Fruit fly (Drosophila melanogaster) whole organism, embryonic: ENCODE measurements around the gene CG17329.

Source experiments
- BtbVII ChIP-seq: fragments of 200-800 bp; sonication (Bioruptor generic); optimal IDR thresholded peaks from 3 replicates; lab custom pipeline; 2017; ENCODE audit warnings: missing biosample characterization, mild to moderate bottlenecking, missing genetic modification characterization
- CG1024 ChIP-seq: fragments of 200-800 bp; sonication (Bioruptor generic); IDR thresholded peaks from 2 replicates; pipeline ENCODE4 v1.3.6; 2022; ENCODE audit warnings: missing biosample characterization, missing genetic modification characterization
- CG10979 ChIP-seq: fragments of 200-800 bp; sonication (Bioruptor generic); optimal IDR thresholded peaks from 2 replicates; lab custom pipeline; 2018; ENCODE audit warnings: missing biosample characterization, mild to moderate bottlenecking, missing genetic modification characterization, moderate library complexity
- CG11504 ChIP-seq: fragments of 200-800 bp; sonication (Bioruptor generic); optimal IDR thresholded peaks from 3 replicates; lab custom pipeline; 2019; ENCODE audit warnings: missing biosample characterization, mild to moderate bottlenecking, missing genetic modification characterization, moderate library complexity
- CG17802 ChIP-seq: fragments of 200-800 bp; sonication (Bioruptor generic); optimal IDR thresholded peaks from 2 replicates; lab custom pipeline; 2018; ENCODE audit warnings: missing biosample characterization, mild to moderate bottlenecking, missing genetic modification characterization, moderate library complexity
- CG17912 ChIP-seq: fragments of 200-800 bp; sonication (Bioruptor generic); optimal IDR thresholded peaks from 2 replicates; lab custom pipeline; 2018; ENCODE audit warnings: missing biosample characterization, mild to moderate bottlenecking, missing genetic modification characterization
- CG30431 ChIP-seq: fragments of 200-800 bp; sonication (Bioruptor generic); optimal IDR thresholded peaks from 2 replicates; lab custom pipeline; 2017; ENCODE audit warnings: missing biosample characterization, missing genetic modification characterization
- CG32772 ChIP-seq: fragments of 200-800 bp; sonication (Bioruptor generic); IDR thresholded peaks from 2 replicates; pipeline ENCODE4 v1.3.6; 2022; ENCODE audit warnings: missing biosample characterization, missing genetic modification characterization
- CG4360 ChIP-seq: fragments of 200-800 bp; sonication (Bioruptor generic); IDR thresholded peaks from 2 replicates; pipeline ENCODE4 v1.3.6; 2022; ENCODE audit warnings: missing biosample characterization, missing genetic modification characterization
- CG4730 ChIP-seq: fragments of 200-800 bp; sonication (Bioruptor generic); IDR thresholded peaks from 2 replicates; pipeline ENCODE4 v1.3.6; 2022; ENCODE audit warnings: missing biosample characterization, missing genetic modification characterization
- CG7556 ChIP-seq: fragments of 200-800 bp; sonication (Bioruptor generic); optimal IDR thresholded peaks from 2 replicates; lab custom pipeline; 2017; ENCODE audit warnings: missing biosample characterization, mild to moderate bottlenecking, missing genetic modification characterization
- CG7928 ChIP-seq: fragments of 200-800 bp; sonication (Bioruptor generic); optimal IDR thresholded peaks from 2 replicates; lab custom pipeline; 2017; ENCODE audit warnings: missing biosample characterization, mild to moderate bottlenecking, missing genetic modification characterization
- CG8765 ChIP-seq: fragments of 200-800 bp; sonication (Bioruptor generic); IDR thresholded peaks from 2 replicates; pipeline ENCODE4 v1.3.6; 2022; ENCODE audit warnings: missing biosample characterization, missing genetic modification characterization
- CG8924 ChIP-seq: fragments of 200-800 bp; optimal IDR thresholded peaks from 3 replicates; lab custom pipeline; 2019; ENCODE audit warnings: missing biosample characterization, mild to moderate bottlenecking, missing genetic modification characterization, moderate library complexity
- CG9215 ChIP-seq: fragments of 200-800 bp; sonication (Bioruptor generic); IDR thresholded peaks from 2 replicates; pipeline ENCODE4 v1.3.6; 2022; ENCODE audit warnings: missing biosample characterization, missing genetic modification characterization
- Chrac-16 ChIP-seq: fragments of 200-800 bp; sonication (Bioruptor generic); optimal IDR thresholded peaks from 3 replicates; lab custom pipeline; 2016; ENCODE audit warnings: missing biosample characterization, missing genetic modification characterization
- CoRest ChIP-seq: fragments of 200-800 bp; sonication (Bioruptor generic); optimal IDR thresholded peaks from 3 replicates; lab custom pipeline; 2018; ENCODE audit warnings: missing biosample characterization, mild to moderate bottlenecking, missing genetic modification characterization, moderate library complexity
- D ChIP-seq, 2 experiments: fragments of 200-800 bp in 1 of 2; fragments of >200 bp in 1 of 2; sonication (Bioruptor generic) in 1 of 2; optimal IDR thresholded peaks; 2 replicates in 1 of 2; 3 replicates in 1 of 2; lab custom pipeline; 2017; ENCODE audit warnings: mild to moderate bottlenecking in 1 of 2, missing biosample characterization in 1 of 2, missing genetic modification characterization in 1 of 2, missing genetic modification reagents in 1 of 2
- D19B ChIP-seq: fragments of 200-800 bp; sonication (Bioruptor generic); optimal IDR thresholded peaks from 2 replicates; lab custom pipeline; 2017; ENCODE audit warnings: missing biosample characterization, mild to moderate bottlenecking, missing genetic modification characterization
- Dek ChIP-seq: fragments of 200-800 bp; sonication (Bioruptor generic); optimal IDR thresholded peaks from 3 replicates; lab custom pipeline; 2019; ENCODE audit warnings: missing biosample characterization, mild to moderate bottlenecking, missing genetic modification characterization, moderate library complexity
- Dll ChIP-seq: fragments of 200-800 bp; sonication (Bioruptor generic); IDR thresholded peaks from 4 replicates; pipeline ENCODE4 v1.3.6; 2022; ENCODE audit warnings: missing biosample characterization, missing genetic modification characterization; ENCODE audit not compliant: partially characterized antibody
- Hr78 ChIP-seq, 2 experiments: fragments of 200-800 bp in 1 of 2; fragments of >200 bp in 1 of 2; sonication (Bioruptor generic) in 1 of 2; optimal IDR thresholded peaks; 2 replicates each; lab custom pipeline; 2017 to 2019; ENCODE audit warnings: missing biosample characterization in 2 of 2, missing genetic modification characterization in 2 of 2, mild to moderate bottlenecking in 1 of 2, moderate library complexity in 1 of 2
- Ssrp ChIP-seq: fragments of 200-800 bp; sonication (Bioruptor generic); optimal IDR thresholded peaks from 2 replicates; lab custom pipeline; 2018; ENCODE audit warnings: missing biosample characterization, mild to moderate bottlenecking, missing genetic modification characterization, moderate library complexity
- TFAM ChIP-seq: fragments of 200-800 bp; sonication (Bioruptor generic); optimal IDR thresholded peaks from 2 replicates; lab custom pipeline; 2017; ENCODE audit warnings: missing biosample characterization, missing genetic modification characterization, inconsistent platforms
- Trl ChIP-seq, 3 experiments: fragments of >200 bp in 2 of 3; fragments of 200-800 bp in 1 of 3; sonication (Bioruptor generic) in 1 of 3; optimal IDR thresholded peaks; 2 replicates in 1 of 3; 3 replicates in 2 of 3; lab custom pipeline; 2016 to 2017; ENCODE audit warnings: missing biosample characterization in 1 of 3, missing genetic modification characterization in 1 of 3
- al ChIP-seq: fragments of 200-800 bp; sonication (Bioruptor generic); IDR thresholded peaks from 2 replicates; pipeline ENCODE4 v1.3.6; 2022; ENCODE audit warnings: missing biosample characterization, missing genetic modification characterization
- aop ChIP-seq: fragments of 200-800 bp; sonication (Bioruptor generic); IDR thresholded peaks from 2 replicates; pipeline ENCODE4 v1.3.6; 2022; ENCODE audit warnings: missing biosample characterization, missing genetic modification characterization
- btn ChIP-seq: fragments of 200-800 bp; sonication (Bioruptor generic); optimal IDR thresholded peaks from 2 replicates; lab custom pipeline; 2016; ENCODE audit warnings: missing biosample characterization, missing genetic modification characterization
- chinmo ChIP-seq: fragments of 200-800 bp; sonication (Bioruptor generic); IDR thresholded peaks from 4 replicates; pipeline ENCODE4 v1.3.6; 2022; ENCODE audit warnings: missing biosample characterization, missing genetic modification characterization; ENCODE audit not compliant: partially characterized antibody
- crol ChIP-seq: fragments of 200-800 bp; sonication (Bioruptor generic); IDR thresholded peaks from 2 replicates; pipeline ENCODE4 v1.3.6; 2022; ENCODE audit warnings: missing biosample characterization, missing genetic modification characterization
- dan ChIP-seq: fragments of 200-800 bp; sonication (Bioruptor generic); IDR thresholded peaks from 2 replicates; pipeline ENCODE4 v1.3.6; 2022; ENCODE audit warnings: missing biosample characterization, missing genetic modification characterization
- dpn ChIP-seq, 2 experiments: fragments of 200-800 bp; sonication (Bioruptor generic); optimal IDR thresholded peaks; 3 replicates each; lab custom pipeline; 2016; ENCODE audit warnings: missing biosample characterization in 2 of 2, missing genetic modification characterization in 2 of 2
- eve ChIP-seq, 2 experiments: fragments of >200 bp; optimal IDR thresholded peaks; 2 replicates each; lab custom pipeline; 2017; ENCODE audit warnings: missing biosample characterization in 2 of 2, missing genetic modification characterization in 2 of 2
- gcm2 ChIP-seq: fragments of 200-800 bp; sonication (Bioruptor generic); optimal IDR thresholded peaks from 2 replicates; lab custom pipeline; 2016; ENCODE audit warnings: missing biosample characterization, missing genetic modification characterization
- gsb ChIP-seq: fragments of 200-800 bp; sonication (Bioruptor generic); IDR thresholded peaks from 2 replicates; pipeline ENCODE4 v1.3.6; 2022; ENCODE audit warnings: missing biosample characterization, missing genetic modification characterization
- lola ChIP-seq, 3 experiments: fragments of >200 bp in 2 of 3; fragments of 200-800 bp in 1 of 3; sonication (Bioruptor generic) in 1 of 3; optimal IDR thresholded peaks; 2 replicates each; lab custom pipeline; 2017 to 2019; ENCODE audit warnings: missing biosample characterization in 3 of 3, missing genetic modification characterization in 3 of 3, mild to moderate bottlenecking in 1 of 3, moderate library complexity in 1 of 3
- nmo ChIP-seq: fragments of 200-800 bp; sonication (Bioruptor generic); optimal IDR thresholded peaks from 2 replicates; lab custom pipeline; 2018; ENCODE audit warnings: missing biosample characterization, mild to moderate bottlenecking, missing genetic modification characterization, moderate library complexity
- oc ChIP-seq: fragments of 200-800 bp; sonication (Bioruptor generic); optimal IDR thresholded peaks from 2 replicates; lab custom pipeline; 2018; ENCODE audit warnings: missing biosample characterization, mild to moderate bottlenecking, missing genetic modification characterization, moderate library complexity
- onecut ChIP-seq: fragments of 200-800 bp; sonication (Bioruptor generic); IDR thresholded peaks from 2 replicates; pipeline ENCODE4 v1.3.6; 2022; ENCODE audit warnings: missing biosample characterization, missing genetic modification characterization
- pho ChIP-seq: fragments of 200-800 bp; sonication (Bioruptor generic); optimal IDR thresholded peaks from 2 replicates; lab custom pipeline; 2016; ENCODE audit warnings: missing biosample characterization, missing genetic modification characterization
- sd ChIP-seq: fragments of 200-800 bp; sonication (Bioruptor generic); optimal IDR thresholded peaks from 3 replicates; lab custom pipeline; 2018; ENCODE audit warnings: missing biosample characterization, mild to moderate bottlenecking, missing genetic modification characterization, moderate library complexity
- sens ChIP-seq: fragments of 200-800 bp; sonication (Bioruptor generic); peaks from one replicate; lab custom pipeline; 2016; ENCODE audit warnings: missing biosample characterization, missing genetic modification characterization
- sens-2 ChIP-seq: fragments of 200-800 bp; sonication (Bioruptor generic); IDR thresholded peaks from 2 replicates; pipeline ENCODE4 v1.3.6; 2022; ENCODE audit warnings: missing biosample characterization, missing genetic modification characterization
- tap ChIP-seq: fragments of 200-800 bp; optimal IDR thresholded peaks from 3 replicates; lab custom pipeline; 2019; ENCODE audit warnings: missing biosample characterization, mild to moderate bottlenecking, missing genetic modification characterization, moderate library complexity
- tio ChIP-seq: fragments of 200-800 bp; sonication (Bioruptor generic); optimal IDR thresholded peaks from 2 replicates; lab custom pipeline; 2017; ENCODE audit warnings: missing biosample characterization, missing genetic modification characterization, inconsistent platforms
- tll ChIP-seq, 2 experiments: fragments of 200-800 bp in 1 of 2; fragments of >200 bp in 1 of 2; sonication (Bioruptor generic) in 1 of 2; optimal IDR thresholded peaks; 2 replicates each; lab custom pipeline; 2017 to 2019; ENCODE audit warnings: missing biosample characterization in 2 of 2, missing genetic modification characterization in 2 of 2, mild to moderate bottlenecking in 1 of 2, moderate library complexity in 1 of 2
- tup ChIP-seq: fragments of 200-800 bp; sonication (Bioruptor generic); optimal IDR thresholded peaks from 2 replicates; lab custom pipeline; 2016; ENCODE audit warnings: missing biosample characterization, mild to moderate bottlenecking, missing genetic modification characterization, moderate library complexity
- vvl ChIP-seq: fragments of 200-800 bp; sonication (Bioruptor generic); IDR thresholded peaks from 2 replicates; pipeline ENCODE4 v1.3.6; 2022; ENCODE audit warnings: missing biosample characterization, missing genetic modification characterization
- z ChIP-seq: fragments of 200-800 bp; sonication (Bioruptor generic); IDR thresholded peaks from 3 replicates; pipeline ENCODE4 v1.3.6; 2022; ENCODE audit warnings: missing biosample characterization, missing genetic modification characterization

The CG17329 gene

dm6 chr2L:16281419-16282076 is 9.5 kb upstream of the CG17329 start (continued):
- TF ChIP-seq crol (GFP tag; lab: Robert Waterston, UW): peak; percentile 83
- no peak for TF ChIP-seq al (GFP tag; lab: Robert Waterston, UW)
- TF ChIP-seq onecut (GFP tag; lab: Robert Waterston, UW): no peak
- TF ChIP-seq Dek (tag; lab: Kevin White, UChicago): no peak
- no peak for TF ChIP-seq CG9215 (GFP tag; lab: Robert Waterston, UW)
- TF ChIP-seq CG32772 (GFP tag; lab: Robert Waterston, UW): no peak
- TF ChIP-seq aop (GFP tag; lab: Robert Waterston, UW): no peak
- peak in 1 of 2 experiments; percentile 49 for TF ChIP-seq eve (GFP tag; optimal IDR thresholded peaks at IDR 0.05; lab: Kevin White, UChicago)
- no peak for TF ChIP-seq tup (GFP tag; lab: Kevin White, UChicago)
- TF ChIP-seq CG8924: peak; percentile 15
- no peak for TF ChIP-seq CG4730 (GFP tag; lab: Robert Waterston, UW)
- TF ChIP-seq CG1024 (GFP tag; lab: Robert Waterston, UW): no peak
- TF ChIP-seq CG17912 (GFP tag; lab: Kevin White, UChicago): no peak
- TF ChIP-seq CoRest (tag; lab: Kevin White, UChicago): peak; percentile 36
- TF ChIP-seq CG30431 (GFP tag; lab: Kevin White, UChicago): no peak
- TF ChIP-seq CG7928 (GFP tag; lab: Kevin White, UChicago): no peak
- TF ChIP-seq CG7556 (GFP tag; lab: Kevin White, UChicago): peak; percentile 13
- TF ChIP-seq CG11504 (tag; lab: Kevin White, UChicago): peak; percentile 16
- TF ChIP-seq tap (tag; lab: Kevin White, UChicago): no peak
- TF ChIP-seq nmo (GFP tag; lab: Kevin White, UChicago): peak; percentile 21
- TF ChIP-seq CG8765 (GFP tag; lab: Robert Waterston, UW): no peak
- TF ChIP-seq TFAM (GFP tag; lab: Kevin White, UChicago): no peak
- TF ChIP-seq BtbVII: no peak
- TF ChIP-seq CG17802 (tag; lab: Kevin White, UChicago): no peak
- TF ChIP-seq z (GFP tag; lab: Robert Waterston, UW): peak; percentile 14; the same call in 1 of the 3 replicates
- peak; percentile 28 to 30 for TF ChIP-seq Trl (optimal IDR thresholded peaks at IDR 0.05; lab: Kevin White, UChicago)
- TF ChIP-seq Trl (GFP tag; optimal IDR thresholded peaks at IDR 0.05; lab: Kevin White, UChicago): no peak
- TF ChIP-seq Dll (GFP tag; lab: Robert Waterston, UW): no peak
- TF ChIP-seq D19B: no peak
- TF ChIP-seq sens-2 (GFP tag; lab: Robert Waterston, UW): no peak
- peak; percentile 4 for TF ChIP-seq tio (GFP tag; lab: Kevin White, UChicago)
- TF ChIP-seq Ssrp (tag; lab: Kevin White, UChicago): peak; percentile 26
- TF ChIP-seq D (optimal IDR thresholded peaks at IDR 0.05; lab: Kevin White, UChicago): no peak
- TF ChIP-seq D (GFP tag; optimal IDR thresholded peaks at IDR 0.05; lab: Kevin White, UChicago): no peak
- no peak for TF ChIP-seq btn
- no peak for TF ChIP-seq gsb (GFP tag; lab: Robert Waterston, UW)
- TF ChIP-seq dpn (GFP tag; optimal IDR thresholded peaks at IDR 0.05; lab: Kevin White, UChicago): no peak
- peak; percentile 11 for TF ChIP-seq CG10979 (tag; lab: Kevin White, UChicago)
- no peak for TF ChIP-seq oc
- TF ChIP-seq sens (GFP tag; lab: Kevin White, UChicago): peak; percentile 77
- peak; percentile 22; the same call in 1 of the 2 replicates for TF ChIP-seq vvl (GFP tag; lab: Robert Waterston, UW)
- TF ChIP-seq CG4360 (GFP tag; lab: Robert Waterston, UW): peak; percentile 65
- TF ChIP-seq Chrac-16: no peak
- no peak for TF ChIP-seq Hr78 (GFP tag; optimal IDR thresholded peaks at IDR 0.05; lab: Kevin White, UChicago)
- TF ChIP-seq chinmo (GFP tag; lab: Robert Waterston, UW): no peak
- no peak for TF ChIP-seq gcm2
- TF ChIP-seq dan (GFP tag; lab: Robert Waterston, UW): no peak
- no peak for TF ChIP-seq pho
- peak in 1 of 3 experiments; percentile 52 for TF ChIP-seq lola (GFP tag; optimal IDR thresholded peaks at IDR 0.05; lab: Kevin White, UChicago)
- TF ChIP-seq sd (tag; lab: Kevin White, UChicago): peak; percentile 97
- no peak for TF ChIP-seq tll (GFP tag; optimal IDR thresholded peaks at IDR 0.05; lab: Kevin White, UChicago)
